Fruit fly (Drosophila melanogaster) whole organism, embryonic: Measurements from ENCODE around the gene CG10874.
A peak's percentile ranks its signal among the peaks of the same experiment; 100 is the strongest.

Experiments used
- Asciz ChIP-seq: fragments of 200-800 bp; sonication (Bioruptor generic); optimal IDR thresholded peaks from 2 replicates; lab custom pipeline; 2017; ENCODE audit warnings: missing biosample characterization, mild to moderate bottlenecking, missing genetic modification characterization, missing genetic modification reagents
- CG1024 ChIP-seq: fragments of 200-800 bp; sonication (Bioruptor generic); IDR thresholded peaks from 2 replicates; pipeline ENCODE4 v1.3.6; 2022; ENCODE audit warnings: missing biosample characterization, missing genetic modification characterization
- CG11560 ChIP-seq: fragments of 200-800 bp; sonication (Bioruptor generic); IDR thresholded peaks from 3 replicates; pipeline ENCODE4 v1.3.6; 2022; ENCODE audit warnings: missing biosample characterization, missing genetic modification characterization
- CG11695 ChIP-seq: fragments of 200-800 bp; sonication (Bioruptor generic); IDR thresholded peaks from 3 replicates; pipeline ENCODE4 v1.3.6; 2022; ENCODE audit warnings: missing biosample characterization, missing genetic modification characterization
- CG11723 ChIP-seq: fragments of 200-800 bp; sonication (Bioruptor generic); optimal IDR thresholded peaks from 2 replicates; lab custom pipeline; 2017; ENCODE audit warnings: missing biosample characterization, mild to moderate bottlenecking, missing genetic modification characterization
- CG12236 ChIP-seq: fragments of 200-800 bp; sonication (Bioruptor generic); optimal IDR thresholded peaks from 2 replicates; lab custom pipeline; 2016; ENCODE audit warnings: missing biosample characterization, missing genetic modification characterization
- CG13775 ChIP-seq: fragments of 200-800 bp; sonication (Bioruptor generic); optimal IDR thresholded peaks from 3 replicates; lab custom pipeline; 2017; ENCODE audit warnings: missing biosample characterization, mild to moderate bottlenecking, missing genetic modification characterization
- CG14014 ChIP-seq: fragments of 200-800 bp; sonication (Bioruptor generic); IDR thresholded peaks from 2 replicates; pipeline ENCODE4 v1.3.6; 2022; ENCODE audit warnings: missing biosample characterization, missing genetic modification characterization
- CG17385 ChIP-seq: fragments of 200-800 bp; sonication (Bioruptor generic); optimal IDR thresholded peaks from 3 replicates; lab custom pipeline; 2018; ENCODE audit warnings: missing biosample characterization, mild to moderate bottlenecking, missing genetic modification characterization
- CG18599 ChIP-seq: fragments of 200-800 bp; sonication (Bioruptor generic); optimal IDR thresholded peaks from 3 replicates; lab custom pipeline; 2017; ENCODE audit warnings: missing biosample characterization, missing genetic modification characterization, mild to moderate bottlenecking, moderate library complexity, missing genetic modification reagents
- CG2129 ChIP-seq: fragments of 200-800 bp; sonication (Bioruptor generic); IDR thresholded peaks from 2 replicates; pipeline ENCODE4 v1.3.6; 2022; ENCODE audit warnings: missing biosample characterization, missing genetic modification characterization; ENCODE audit not compliant: partially characterized antibody
- CG2199 ChIP-seq: fragments of 200-800 bp; sonication (Bioruptor generic); IDR thresholded peaks from 3 replicates; pipeline ENCODE4 v1.3.6; 2022; ENCODE audit warnings: missing biosample characterization, missing genetic modification characterization
- CG2202 ChIP-seq: fragments of 200-800 bp; sonication (Bioruptor generic); optimal IDR thresholded peaks from 2 replicates; lab custom pipeline; 2018; ENCODE audit warnings: missing biosample characterization, mild to moderate bottlenecking, missing genetic modification characterization
- CG2875 ChIP-seq: fragments of 200-800 bp; sonication (Bioruptor generic); optimal IDR thresholded peaks from 2 replicates; lab custom pipeline; 2017; ENCODE audit warnings: missing biosample characterization, mild to moderate bottlenecking, missing genetic modification characterization, missing genetic modification reagents
- CG31441 ChIP-seq: fragments of 200-800 bp; sonication (Bioruptor generic); IDR thresholded peaks from 2 replicates; pipeline ENCODE4 v1.3.6; 2022; ENCODE audit warnings: missing biosample characterization, missing genetic modification characterization
- CG4328 ChIP-seq: fragments of 200-800 bp; sonication (Bioruptor generic); optimal IDR thresholded peaks from 3 replicates; lab custom pipeline; 2017; ENCODE audit warnings: missing biosample characterization, missing genetic modification reagents, missing genetic modification characterization
- CG6791 ChIP-seq: fragments of 200-800 bp; sonication (Bioruptor generic); IDR thresholded peaks from 3 replicates; pipeline ENCODE4 v1.3.6; 2022; ENCODE audit warnings: missing biosample characterization, missing genetic modification characterization; ENCODE audit not compliant: partially characterized antibody
- CG6854 ChIP-seq: fragments of 200-800 bp; sonication (Bioruptor generic); optimal IDR thresholded peaks from 3 replicates; lab custom pipeline; 2017; ENCODE audit warnings: missing biosample characterization, mild to moderate bottlenecking, missing genetic modification characterization
- CG9797 ChIP-seq: fragments of 200-800 bp; sonication (Bioruptor generic); optimal IDR thresholded peaks from 3 replicates; lab custom pipeline; 2018; ENCODE audit warnings: missing biosample characterization, mild to moderate bottlenecking, missing genetic modification characterization
- Camta ChIP-seq: fragments of 200-800 bp; sonication (Bioruptor generic); optimal IDR thresholded peaks from 2 replicates; lab custom pipeline; 2016; ENCODE audit warnings: missing biosample characterization, missing genetic modification characterization
- D19B ChIP-seq: fragments of 200-800 bp; sonication (Bioruptor generic); optimal IDR thresholded peaks from 2 replicates; lab custom pipeline; 2017; ENCODE audit warnings: missing biosample characterization, mild to moderate bottlenecking, missing genetic modification characterization
- Dip3 ChIP-seq: fragments of 200-800 bp; sonication (Bioruptor generic); optimal IDR thresholded peaks from 3 replicates; lab custom pipeline; 2016; ENCODE audit warnings: missing biosample characterization, missing genetic modification characterization
- HHEX ChIP-seq: fragments of 200-800 bp; sonication (Bioruptor generic); optimal IDR thresholded peaks from 3 replicates; lab custom pipeline; 2017; ENCODE audit warnings: missing biosample characterization, mild to moderate bottlenecking, missing genetic modification characterization, missing genetic modification reagents
- Hr39 ChIP-seq: fragments of >200 bp; optimal IDR thresholded peaks from 2 replicates; lab custom pipeline; 2017
- Lim3 ChIP-seq: fragments of 200-800 bp; sonication (Bioruptor generic); IDR thresholded peaks from 2 replicates; pipeline ENCODE4 v1.3.6; 2022; ENCODE audit warnings: missing biosample characterization, missing genetic modification characterization
- MBD-R2 ChIP-seq: fragments of 200-800 bp; sonication (Bioruptor generic); IDR thresholded peaks from 2 replicates; pipeline ENCODE4 v1.3.6; 2022; ENCODE audit warnings: missing biosample characterization, missing genetic modification characterization
- Nf-YC ChIP-seq: fragments of 200-800 bp; optimal IDR thresholded peaks from 3 replicates; lab custom pipeline; 2019; ENCODE audit warnings: missing biosample characterization, mild to moderate bottlenecking, missing genetic modification characterization, moderate library complexity
- Pdp1 ChIP-seq, 2 experiments: fragments of 200-800 bp; sonication (Bioruptor generic); optimal IDR thresholded peaks; 3 replicates each; lab custom pipeline; 2016; ENCODE audit warnings: missing biosample characterization in 2 of 2, missing genetic modification characterization in 2 of 2, mild to moderate bottlenecking in 1 of 2, moderate library complexity in 1 of 2
- Sry-δ ChIP-seq: fragments of 200-800 bp; sonication (Bioruptor generic); optimal IDR thresholded peaks from 2 replicates; lab custom pipeline; 2016; ENCODE audit warnings: missing biosample characterization, missing genetic modification characterization
- YL-1 ChIP-seq: fragments of 200-800 bp; sonication (Bioruptor generic); optimal IDR thresholded peaks from 3 replicates; lab custom pipeline; 2017; ENCODE audit warnings: missing biosample characterization, mild to moderate bottlenecking, missing genetic modification characterization
- al ChIP-seq: fragments of 200-800 bp; sonication (Bioruptor generic); IDR thresholded peaks from 2 replicates; pipeline ENCODE4 v1.3.6; 2022; ENCODE audit warnings: missing biosample characterization, missing genetic modification characterization
- ap ChIP-seq: fragments of 200-800 bp; sonication (Bioruptor generic); IDR thresholded peaks from 2 replicates; pipeline ENCODE4 v1.3.6; 2022; ENCODE audit warnings: missing biosample characterization, missing genetic modification characterization
- corto ChIP-seq: fragments of 200-800 bp; sonication (Bioruptor generic); optimal IDR thresholded peaks from 2 replicates; lab custom pipeline; 2016; ENCODE audit warnings: missing biosample characterization, mild to moderate bottlenecking, missing genetic modification characterization, moderate library complexity
- dan ChIP-seq: fragments of 200-800 bp; sonication (Bioruptor generic); IDR thresholded peaks from 2 replicates; pipeline ENCODE4 v1.3.6; 2022; ENCODE audit warnings: missing biosample characterization, missing genetic modification characterization
- gsb-n ChIP-seq: fragments of 200-800 bp; sonication (Bioruptor generic); optimal IDR thresholded peaks from 3 replicates; lab custom pipeline; 2018; ENCODE audit warnings: missing biosample characterization, mild to moderate bottlenecking, missing genetic modification characterization
- ham ChIP-seq: fragments of 200-800 bp; sonication (Bioruptor generic); IDR thresholded peaks from 2 replicates; pipeline ENCODE4 v1.3.6; 2022; ENCODE audit warnings: missing biosample characterization, missing genetic modification characterization
- lab ChIP-seq: fragments of 200-800 bp; sonication (Bioruptor generic); optimal IDR thresholded peaks from 3 replicates; lab custom pipeline; 2017; ENCODE audit warnings: missing biosample characterization, missing genetic modification characterization, mild to moderate bottlenecking, moderate library complexity, missing genetic modification reagents
- lmd ChIP-seq: fragments of 200-800 bp; sonication (Bioruptor generic); IDR thresholded peaks from 2 replicates; pipeline ENCODE4 v1.3.6; 2022; ENCODE audit warnings: missing biosample characterization, missing genetic modification characterization
- odd ChIP-seq: fragments of 200-800 bp; sonication (Bioruptor generic); optimal IDR thresholded peaks from 2 replicates; lab custom pipeline; 2017; ENCODE audit warnings: missing biosample characterization, mild to moderate bottlenecking, missing genetic modification characterization
- prd ChIP-seq, 3 experiments: fragments of >200 bp in 2 of 3; fragments of 200-800 bp in 1 of 3; sonication (Bioruptor generic) in 1 of 3; optimal IDR thresholded peaks in 2 of 3; IDR thresholded peaks in 1 of 3; 2 replicates in 2 of 3; 3 replicates in 1 of 3; pipeline versions ENCODE4 v1.3.6 to Lab custom; 2017 to 2022; ENCODE audit warnings: missing biosample characterization in 1 of 3, missing genetic modification characterization in 1 of 3
- pros ChIP-seq: fragments of 200-800 bp; sonication (Bioruptor generic); optimal IDR thresholded peaks from 3 replicates; lab custom pipeline; 2019; ENCODE audit warnings: missing biosample characterization, mild to moderate bottlenecking, missing genetic modification characterization, moderate library complexity
- repo ChIP-seq: fragments of 200-800 bp; sonication (Bioruptor generic); optimal IDR thresholded peaks from 2 replicates; lab custom pipeline; 2016; ENCODE audit warnings: missing biosample characterization, missing genetic modification characterization
- sc ChIP-seq, 3 experiments: fragments of >200 bp in 2 of 3; fragments of 200-800 bp in 1 of 3; sonication (Bioruptor generic) in 1 of 3; optimal IDR thresholded peaks; 2 replicates in 2 of 3; 3 replicates in 1 of 3; lab custom pipeline; 2017; ENCODE audit warnings: mild to moderate bottlenecking in 1 of 3, missing biosample characterization in 1 of 3, missing genetic modification characterization in 1 of 3, missing genetic modification reagents in 1 of 3
- sd ChIP-seq: fragments of 200-800 bp; sonication (Bioruptor generic); optimal IDR thresholded peaks from 3 replicates; lab custom pipeline; 2018; ENCODE audit warnings: missing biosample characterization, mild to moderate bottlenecking, missing genetic modification characterization, moderate library complexity
- sens-2 ChIP-seq: fragments of 200-800 bp; sonication (Bioruptor generic); IDR thresholded peaks from 2 replicates; pipeline ENCODE4 v1.3.6; 2022; ENCODE audit warnings: missing biosample characterization, missing genetic modification characterization
- sna ChIP-seq: fragments of 200-800 bp; sonication (Bioruptor generic); IDR thresholded peaks from 2 replicates; pipeline ENCODE4 v1.3.6; 2022; ENCODE audit warnings: missing biosample characterization, missing genetic modification characterization; ENCODE audit not compliant: partially characterized antibody
- wek ChIP-seq: fragments of 200-800 bp; sonication (Bioruptor generic); optimal IDR thresholded peaks from 3 replicates; lab custom pipeline; 2018; ENCODE audit warnings: missing biosample characterization, mild to moderate bottlenecking, missing genetic modification characterization, moderate library complexity

CG10874 gene

dm6 chr2L:2226259-2227121 lies 34.3 kb upstream of the CG10874 start, which contains the start of the genes CG15387 and sau (continued):
- TF ChIP-seq Lim3 (GFP tag; lab: Robert Waterston, UW) (no peak), repo (GFP tag; lab: Kevin White, UChicago) (peak; percentile 75), CG9797 (GFP tag; lab: Kevin White, UChicago) (no peak), CG2202 (tag; lab: Kevin White, UChicago) (peak; percentile 68), Nf-YC (peak; percentile 78), Hr39 (lab: Kevin White, UChicago) (no peak), Camta (GFP tag; lab: Kevin White, UChicago) (peak; percentile 90), ham (no peak), CG12236 (GFP tag; lab: Kevin White, UChicago) (peak; percentile 78), sd (tag; lab: Kevin White, UChicago) (peak; percentile 68), lmd (peak; percentile 82), CG4328 (peak; percentile 88), D19B (GFP tag; lab: Kevin White, UChicago) (peak; percentile 56), MBD-R2 (GFP tag; lab: Robert Waterston, UW) (peak; percentile 90), CG6791 (peak; percentile 84), CG14014 (GFP tag; lab: Robert Waterston, UW) (peak; percentile 82), Sry-δ (GFP tag; lab: Kevin White, UChicago) (peak; percentile 97), Pdp1 (GFP tag; optimal IDR thresholded peaks at IDR 0.05; lab: Kevin White, UChicago) (peak; percentile 89 to 92), Dip3 (GFP tag; lab: Kevin White, UChicago) (peak; percentile 90), lab (GFP tag; lab: Kevin White, UChicago) (peak; percentile 91), CG17385 (GFP tag; lab: Kevin White, UChicago) (peak; percentile 79), prd (optimal IDR thresholded peaks at IDR 0.05; lab: Kevin White, UChicago) (no peak), prd (GFP tag; IDR thresholded peaks at IDR 0.05; lab: Robert Waterston, UW) (peak; percentile 88), CG31441 (GFP tag; lab: Robert Waterston, UW) (peak; percentile 85), sna (GFP tag; lab: Robert Waterston, UW) (peak; percentile 94), odd (GFP tag; lab: Kevin White, UChicago) (peak; percentile 71), pros (GFP tag; lab: Kevin White, UChicago) (no peak), corto (GFP tag; lab: Kevin White, UChicago) (peak; percentile 82), sc (optimal IDR thresholded peaks at IDR 0.05; lab: Kevin White, UChicago) (no peak), sc (GFP tag; optimal IDR thresholded peaks at IDR 0.05; lab: Kevin White, UChicago) (peak; percentile 64), CG13775 (GFP tag; lab: Kevin White, UChicago) (peak; percentile 93), CG11560 (tag; lab: Robert Waterston, UW) (peak; percentile 49; the same call in 2 of the 3 replicates), CG2875 (GFP tag; lab: Kevin White, UChicago) (peak; percentile 58), HHEX (GFP tag; lab: Kevin White, UChicago) (peak; percentile 82), dan (GFP tag; lab: Robert Waterston, UW) (no peak), CG11723 (GFP tag; lab: Kevin White, UChicago) (peak; percentile 73), CG18599 (GFP tag; lab: Kevin White, UChicago) (peak; percentile 90), ap (GFP tag; lab: Robert Waterston, UW) (peak; percentile 62), CG2129 (GFP tag; lab: Robert Waterston, UW) (peak; percentile 89), CG2199 (GFP tag; lab: Robert Waterston, UW) (0 out of 3 replicates have a peak, but pooled peaks have one; percentile 76), CG6854 (peak; percentile 70), gsb-n (peak; percentile 81), CG11695 (GFP tag; lab: Robert Waterston, UW) (peak; percentile 62; the same call in 1 of the 3 replicates), sens-2 (no peak), Asciz (GFP tag; lab: Kevin White, UChicago) (peak; percentile 76), wek (GFP tag; lab: Kevin White, UChicago) (peak; percentile 48), YL-1 (GFP tag; lab: Kevin White, UChicago) (peak; percentile 29), al (GFP tag; lab: Robert Waterston, UW) (peak; percentile 79), CG1024 (GFP tag; lab: Robert Waterston, UW) (peak; percentile 66)
